Worm (Caenorhabditis elegans) whole organism, L4 larva: Measurements from ENCODE around the gene F11A10.6.

Source experiments
- aha-1 ChIP-seq: fragments of 150-350 bp; peaks from one replicate; lab custom pipeline; 2014; ENCODE audit warnings: missing biosample characterization, missing genetic modification characterization
- ama-1 ChIP-seq: fragments of 150-350 bp; optimal IDR thresholded peaks from 2 replicates; lab custom pipeline; 2014; ENCODE audit warnings: inconsistent platforms, mixed read lengths
- nhr-48 ChIP-seq: sonication (generic microtip); optimal IDR thresholded peaks from 2 replicates; lab custom pipeline; 2016; ENCODE audit warnings: mild to moderate bottlenecking, missing genetic modification characterization, missing compliant biosample characterization
- nhr-77 ChIP-seq: fragments of 150-350 bp; optimal IDR thresholded peaks from 2 replicates; lab custom pipeline; 2014; ENCODE audit warnings: missing biosample characterization, missing genetic modification characterization
- snpc-4 ChIP-seq: fragments of 150-350 bp; optimal IDR thresholded peaks from 2 replicates; lab custom pipeline; 2014; ENCODE audit warnings: missing biosample characterization, missing genetic modification characterization
- unc-130 ChIP-seq: sonication (generic microtip); optimal IDR thresholded peaks from 2 replicates; lab custom pipeline; 2016; ENCODE audit warnings: missing genetic modification reagents, missing genetic modification characterization, missing compliant biosample characterization

DNA sequence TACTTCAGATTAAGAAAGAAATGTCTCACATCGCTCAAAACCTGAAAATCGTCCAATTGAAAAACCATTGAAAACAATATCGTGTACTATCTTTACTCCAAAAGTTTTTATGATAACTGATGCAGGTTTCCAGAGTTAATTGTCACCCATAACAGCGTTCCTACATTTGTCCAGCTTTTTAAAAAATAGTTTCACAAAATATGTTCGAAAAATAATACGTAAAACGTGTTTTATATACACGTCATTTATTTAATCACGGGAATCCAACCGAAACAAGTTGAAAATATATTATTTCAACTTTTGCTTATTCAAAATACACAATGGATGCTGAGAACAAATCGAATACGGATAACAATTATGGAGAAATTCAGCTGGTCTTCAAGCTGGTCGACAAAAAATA, 14.0 kb downstream of the F11A10.6 start, which contains the start of gene K08E4.7:
- TF ChIP-seq nhr-77 (tag; lab: Kevin White, UChicago) (no peak), unc-130 (GFP tag; lab: Kevin White, UChicago) (no peak), ama-1 (lab: Kevin White, UChicago) (no peak), aha-1 (tag; lab: Kevin White, UChicago) (no peak), nhr-48 (tag; lab: Kevin White, UChicago) (no peak), snpc-4 (tag; lab: Kevin White, UChicago) (no peak)
